Worm (Caenorhabditis elegans) whole organism, young adult: Measurements from ENCODE around the gene unc-24.
A peak's percentile ranks its signal among the peaks of the same experiment; 100 is the strongest.

ENCODE experiments used
- F33H1.4 ChIP-seq: fragments of 200-800 bp; sonication (Bioruptor generic); IDR thresholded peaks from 2 replicates; pipeline ENCODE4 v1.3.6; 2022; ENCODE audit warnings: missing genetic modification reagents, missing genetic modification characterization, missing compliant biosample characterization
- F37B4.10 ChIP-seq: fragments of 200-800 bp; sonication (Bioruptor generic); IDR thresholded peaks from 2 replicates; pipeline ENCODE4 v1.3.6; 2022; ENCODE audit warnings: missing genetic modification characterization, missing compliant biosample characterization
- F39B2.1 ChIP-seq: fragments of 200-800 bp; sonication (Bioruptor generic); IDR thresholded peaks from 2 replicates; pipeline ENCODE4 v1.3.6; 2022; ENCODE audit warnings: missing genetic modification reagents, missing genetic modification characterization, missing compliant biosample characterization
- F49E8.2 ChIP-seq: sonication (generic microtip); optimal IDR thresholded peaks from 3 replicates; lab custom pipeline; 2017; ENCODE audit warnings: missing genetic modification characterization, mild to moderate bottlenecking, missing compliant biosample characterization, antibody characterized with exemption, moderate library complexity; ENCODE audit not compliant: insufficient read depth
- T07F8.4 ChIP-seq: sonication (generic microtip); optimal IDR thresholded peaks from 2 replicates; lab custom pipeline; 2016; ENCODE audit warnings: mild to moderate bottlenecking, missing genetic modification characterization, moderate library complexity, missing compliant biosample characterization
- Y56A3A.18 ChIP-seq: fragments of 200-800 bp; sonication (Bioruptor generic); IDR thresholded peaks from 2 replicates; pipeline ENCODE4 v1.3.6; 2022; ENCODE audit warnings: missing genetic modification reagents, missing genetic modification characterization, missing compliant biosample characterization
- ZK185.1 ChIP-seq: sonication (generic microtip); optimal IDR thresholded peaks from 2 replicates; lab custom pipeline; 2016; ENCODE audit warnings: mild to moderate bottlenecking, missing genetic modification characterization, missing compliant biosample characterization; ENCODE audit not compliant: poor library complexity, severe bottlenecking
- ama-1 ChIP-seq, 3 experiments: fragments of 150-350 bp in 1 of 3; sonication (generic microtip) in 2 of 3; optimal IDR thresholded peaks; 2 replicates each; lab custom pipeline; 2014 to 2018; ENCODE audit warnings: missing biosample characterization in 2 of 3, missing genetic modification characterization in 2 of 3, missing genetic modification reagents in 2 of 3
- aptf-3 ChIP-seq: fragments of 200-800 bp; sonication (Bioruptor generic); IDR thresholded peaks from 2 replicates; pipeline ENCODE4 v1.3.6; 2022; ENCODE audit warnings: missing genetic modification characterization, missing compliant biosample characterization
- atf-7 ChIP-seq: sonication (generic microtip); optimal IDR thresholded peaks from 2 replicates; lab custom pipeline; 2017; ENCODE audit warnings: mild to moderate bottlenecking, missing genetic modification characterization, missing compliant biosample characterization
- attf-3 ChIP-seq: fragments of 200-800 bp; sonication (Bioruptor generic); conservative IDR thresholded peaks from 2 replicates; pipeline ENCODE4 v1.3.6; 2022; ENCODE audit warnings: missing genetic modification reagents, missing genetic modification characterization, missing compliant biosample characterization
- attf-6 ChIP-seq: fragments of 200-800 bp; sonication (Bioruptor generic); IDR thresholded peaks from 2 replicates; pipeline ENCODE4 v1.3.6; 2022; ENCODE audit warnings: missing genetic modification reagents, missing genetic modification characterization, missing compliant biosample characterization
- bed-1 ChIP-seq: fragments of 200-800 bp; sonication (Bioruptor generic); IDR thresholded peaks from 2 replicates; pipeline ENCODE4 v1.3.6; 2022; ENCODE audit warnings: missing genetic modification reagents, missing genetic modification characterization, missing compliant biosample characterization
- ceh-58 ChIP-seq: fragments of 200-800 bp; sonication (Bioruptor generic); IDR thresholded peaks from 2 replicates; pipeline ENCODE4 v1.3.6; 2022; ENCODE audit warnings: missing genetic modification characterization, missing compliant biosample characterization
- die-1 ChIP-seq: sonication (generic microtip); optimal IDR thresholded peaks from 2 replicates; lab custom pipeline; 2016; ENCODE audit warnings: missing genotype, mild to moderate bottlenecking, missing genetic modification characterization, missing compliant biosample characterization
- dpl-1 ChIP-seq: fragments of 150-350 bp; optimal IDR thresholded peaks from 2 replicates; lab custom pipeline; 2014; ENCODE audit warnings: missing biosample characterization, missing genetic modification reagents, missing genetic modification characterization
- efl-1 ChIP-seq: fragments of 150-350 bp; optimal IDR thresholded peaks from 2 replicates; lab custom pipeline; 2014; ENCODE audit warnings: missing biosample characterization, missing genetic modification reagents, missing genetic modification characterization
- egl-18 ChIP-seq: fragments of 200-800 bp; sonication (Bioruptor generic); IDR thresholded peaks from 2 replicates; pipeline ENCODE4 v1.3.6; 2022; ENCODE audit warnings: missing genetic modification reagents, missing genetic modification characterization, missing compliant biosample characterization
- hlh-12 ChIP-seq: sonication (generic microtip); optimal IDR thresholded peaks from 2 replicates; lab custom pipeline; 2016; ENCODE audit warnings: missing genetic modification characterization, missing compliant biosample characterization
- hmg-20 ChIP-seq: fragments of 200-800 bp; sonication (Bioruptor generic); IDR thresholded peaks from 2 replicates; pipeline ENCODE4 v1.3.6; 2022; ENCODE audit warnings: missing genetic modification reagents, missing genetic modification characterization, missing compliant biosample characterization
- hsf-1 ChIP-seq: fragments of 200-800 bp; sonication (Bioruptor generic); IDR thresholded peaks from 2 replicates; pipeline ENCODE4 v1.3.6; 2022; ENCODE audit warnings: missing genetic modification reagents, missing genetic modification characterization, missing compliant biosample characterization
- lin-35 ChIP-seq, 3 experiments: fragments of 150-350 bp in 2 of 3; sonication (generic microtip) in 1 of 3; optimal IDR thresholded peaks; 2 replicates each; lab custom pipeline; 2014 to 2018; ENCODE audit warnings: missing biosample characterization in 3 of 3, missing genetic modification characterization in 3 of 3, missing genetic modification reagents in 3 of 3
- lin-40 ChIP-seq: sonication (generic microtip); optimal IDR thresholded peaks from 2 replicates; lab custom pipeline; 2016; ENCODE audit warnings: missing genetic modification characterization, mild to moderate bottlenecking, missing compliant biosample characterization, missing genotype, missing genetic modification reagents
- lin-54 ChIP-seq: fragments of 200-800 bp; sonication (Bioruptor generic); optimal IDR thresholded peaks from 2 replicates; lab custom pipeline; 2018; ENCODE audit warnings: mild to moderate bottlenecking, missing genetic modification characterization, missing compliant biosample characterization
- lir-1 ChIP-seq: fragments of 200-800 bp; sonication (Bioruptor generic); conservative IDR thresholded peaks from 2 replicates; pipeline ENCODE4 v1.3.6; 2022; ENCODE audit warnings: missing genetic modification reagents, missing genetic modification characterization, missing compliant biosample characterization
- lsy-27 ChIP-seq: sonication (generic microtip); optimal IDR thresholded peaks from 2 replicates; lab custom pipeline; 2017; ENCODE audit warnings: missing genetic modification characterization, mild to moderate bottlenecking, missing compliant biosample characterization, antibody characterized with exemption, missing genotype, borderline replicate concordance; ENCODE audit not compliant: insufficient read depth
- madf-10 ChIP-seq: sonication (generic microtip); optimal IDR thresholded peaks from 2 replicates; lab custom pipeline; 2016; ENCODE audit warnings: mild to moderate bottlenecking, missing genetic modification characterization, missing compliant biosample characterization
- madf-3 ChIP-seq: fragments of 200-800 bp; sonication (Bioruptor generic); IDR thresholded peaks from 2 replicates; pipeline ENCODE4 v1.3.6; 2022; ENCODE audit warnings: missing genetic modification reagents, missing genetic modification characterization, missing compliant biosample characterization
- madf-6 ChIP-seq: fragments of 200-800 bp; sonication (Bioruptor generic); IDR thresholded peaks from 2 replicates; pipeline ENCODE4 v1.3.6; 2022; ENCODE audit warnings: missing genetic modification reagents, missing genetic modification characterization, missing compliant biosample characterization
- madf-8 ChIP-seq: fragments of 200-800 bp; sonication (Bioruptor generic); conservative IDR thresholded peaks from 2 replicates; pipeline ENCODE4 v1.3.6; 2022; ENCODE audit warnings: missing genetic modification reagents, missing genetic modification characterization, missing compliant biosample characterization
- nfya-2 ChIP-seq: fragments of 200-800 bp; sonication (Bioruptor generic); IDR thresholded peaks from 2 replicates; pipeline ENCODE4 v1.3.6; 2022; ENCODE audit warnings: missing genetic modification reagents, missing genetic modification characterization, missing compliant biosample characterization
- nhr-90 ChIP-seq: sonication (generic microtip); optimal IDR thresholded peaks from 2 replicates; lab custom pipeline; 2016; ENCODE audit warnings: missing genotype, mild to moderate bottlenecking, missing genetic modification characterization, missing compliant biosample characterization
- pha-4 ChIP-seq: fragments of 150-350 bp; sonication (generic microtip); optimal IDR thresholded peaks from 2 replicates; lab custom pipeline; 2014; ENCODE audit warnings: missing biosample characterization, missing genetic modification reagents, missing genetic modification characterization
- rcor-1 ChIP-seq: fragments of 200-800 bp; sonication (Bioruptor generic); IDR thresholded peaks from 2 replicates; pipeline ENCODE4 v1.3.6; 2022; ENCODE audit warnings: missing genetic modification reagents, missing genetic modification characterization, missing compliant biosample characterization
- rec-8 ChIP-seq, 2 experiments: sonication (generic microtip); optimal IDR thresholded peaks; 2 replicates each; lab custom pipeline; 2016; ENCODE audit warnings: mild to moderate bottlenecking in 2 of 2, missing genetic modification characterization in 2 of 2, missing genetic modification reagents in 2 of 2, missing genotype in 2 of 2, missing biosample characterization in 1 of 2, missing compliant biosample characterization in 1 of 2, moderate library complexity in 1 of 2
- repo-1 ChIP-seq: sonication (generic microtip); optimal IDR thresholded peaks from 2 replicates; lab custom pipeline; 2017; ENCODE audit warnings: mild to moderate bottlenecking, missing genetic modification characterization, missing compliant biosample characterization
- rpc-1 ChIP-seq, 2 experiments: fragments of 150-350 bp in 1 of 2; sonication (generic microtip) in 1 of 2; optimal IDR thresholded peaks; 2 replicates each; lab custom pipeline; 2014 to 2018; ENCODE audit warnings: missing biosample characterization in 1 of 2, missing genetic modification characterization in 1 of 2, missing genetic modification reagents in 1 of 2, missing genotype in 1 of 2
- sdz-38 ChIP-seq: sonication (generic microtip); optimal IDR thresholded peaks from 2 replicates; lab custom pipeline; 2016; ENCODE audit warnings: missing genotype, missing genetic modification characterization, missing compliant biosample characterization
- snpc-3.4 ChIP-seq: sonication (generic microtip); optimal IDR thresholded peaks from 2 replicates; lab custom pipeline; 2017; ENCODE audit warnings: missing genetic modification characterization, mild to moderate bottlenecking, missing compliant biosample characterization, antibody characterized with exemption, moderate library complexity, missing genotype, missing genetic modification reagents
- somi-1 ChIP-seq: fragments of 200-800 bp; sonication (Bioruptor generic); optimal IDR thresholded peaks from 2 replicates; lab custom pipeline; 2018; ENCODE audit warnings: mild to moderate bottlenecking, missing genetic modification characterization, missing compliant biosample characterization
- tlf-1 ChIP-seq: fragments of 200-800 bp; sonication (Bioruptor generic); optimal IDR thresholded peaks from 2 replicates; lab custom pipeline; 2018; ENCODE audit warnings: mild to moderate bottlenecking, missing genetic modification characterization, missing compliant biosample characterization
- unc-130 ChIP-seq: sonication (generic microtip); optimal IDR thresholded peaks from 2 replicates; lab custom pipeline; 2016; ENCODE audit warnings: missing genetic modification reagents, missing genetic modification characterization, missing compliant biosample characterization
- zim-3 ChIP-seq: sonication (generic microtip); optimal IDR thresholded peaks from 2 replicates; lab custom pipeline; 2017; ENCODE audit warnings: mild to moderate bottlenecking, missing genetic modification characterization, moderate library complexity, missing compliant biosample characterization
- ztf-18 ChIP-seq: sonication (generic microtip); optimal IDR thresholded peaks from 2 replicates; lab custom pipeline; 2016; ENCODE audit warnings: missing genotype, mild to moderate bottlenecking, missing genetic modification characterization, missing compliant biosample characterization
- ztf-22 ChIP-seq: fragments of 200-800 bp; sonication (Bioruptor generic); optimal IDR thresholded peaks from 2 replicates; lab custom pipeline; 2018; ENCODE audit warnings: mild to moderate bottlenecking, missing genetic modification characterization, moderate library complexity, missing compliant biosample characterization
- ztf-28 ChIP-seq: fragments of 200-800 bp; sonication (Bioruptor generic); IDR thresholded peaks from 2 replicates; pipeline ENCODE4 v1.3.6; 2022; ENCODE audit warnings: missing genetic modification reagents, missing genetic modification characterization, missing compliant biosample characterization
- ztf-6 ChIP-seq: fragments of 200-800 bp; sonication (Bioruptor generic); IDR thresholded peaks from 2 replicates; pipeline ENCODE4 v1.3.6; 2022; ENCODE audit warnings: missing genetic modification reagents, missing genetic modification characterization, missing compliant biosample characterization

unc-24 gene

ce11 chrIV:7983728-7984346, 4.2 kb downstream of the unc-24 start (continued):
- TF ChIP-seq hlh-12 (tag; lab: Kevin White, UChicago) (no peak), lin-40 (tag; lab: Kevin White, UChicago) (no peak), lin-54 (peak; percentile 24), attf-3 (GFP tag; lab: Robert Waterston, UW) (no peak), madf-8 (GFP tag; lab: Robert Waterston, UW) (no peak), rec-8 (tag; optimal IDR thresholded peaks at IDR 0.05; lab: Kevin White, UChicago) (no peak), aptf-3 (GFP tag; lab: Robert Waterston, UW) (no peak), ztf-6 (GFP tag; lab: Robert Waterston, UW) (no peak), ztf-18 (tag; lab: Kevin White, UChicago) (no peak), tlf-1 (GFP tag; lab: Kevin White, UChicago) (peak; percentile 49), rpc-1 (optimal IDR thresholded peaks at IDR 0.05; lab: Kevin White, UChicago) (no peak), rpc-1 (tag; optimal IDR thresholded peaks at IDR 0.05; lab: Kevin White, UChicago) (no peak), unc-130 (GFP tag; lab: Kevin White, UChicago) (no peak), F49E8.2 (tag; lab: Kevin White, UChicago) (no peak), ceh-58 (no peak), lir-1 (GFP tag; lab: Robert Waterston, UW) (no peak), atf-7 (tag; lab: Kevin White, UChicago) (peak; percentile 7), somi-1 (no peak), hsf-1 (GFP tag; lab: Robert Waterston, UW) (peak; percentile 9), zim-3 (tag; lab: Kevin White, UChicago) (no peak), snpc-3.4 (no peak), madf-3 (GFP tag; lab: Robert Waterston, UW) (peak; percentile 78; the same call in 1 of the 2 replicates), lsy-27 (no peak), rcor-1 (GFP tag; lab: Robert Waterston, UW) (no peak), lin-35 (GFP tag; optimal IDR thresholded peaks at IDR 0.05; lab: Kevin White, UChicago) (peak in 1 of 3 experiments; percentile 9), egl-18 (no peak), Y56A3A.18 (GFP tag; lab: Robert Waterston, UW) (no peak), dpl-1 (GFP tag; lab: Kevin White, UChicago) (no peak), F37B4.10 (GFP tag; lab: Robert Waterston, UW) (no peak), pha-4 (tag; lab: Kevin White, UChicago) (no peak), T07F8.4 (tag; lab: Kevin White, UChicago) (no peak), madf-6 (GFP tag; lab: Robert Waterston, UW) (peak; percentile 55), ama-1 (optimal IDR thresholded peaks at IDR 0.05; lab: Kevin White, UChicago) (no peak), ama-1 (GFP tag; optimal IDR thresholded peaks at IDR 0.05; lab: Kevin White, UChicago) (no peak), nfya-2 (0 out of 2 replicates have a peak, but pooled peaks have one; percentile 6), attf-6 (GFP tag; lab: Robert Waterston, UW) (peak; percentile 60; the same call in 1 of the 2 replicates), ztf-22 (no peak), F39B2.1 (GFP tag; lab: Robert Waterston, UW) (peak; percentile 29; the same call in 1 of the 2 replicates), sdz-38 (no peak), F33H1.4 (GFP tag; lab: Robert Waterston, UW) (0 out of 2 replicates have a peak, but pooled peaks have one; percentile 7), repo-1 (tag; lab: Kevin White, UChicago) (peak; percentile 73), bed-1 (GFP tag; lab: Robert Waterston, UW) (no peak), ztf-28 (GFP tag; lab: Robert Waterston, UW) (no peak), ZK185.1 (tag; lab: Kevin White, UChicago) (no peak), madf-10 (tag; lab: Kevin White, UChicago) (no peak), efl-1 (no peak), hmg-20 (GFP tag; lab: Robert Waterston, UW) (no peak), die-1 (tag; lab: Kevin White, UChicago) (peak; percentile 17), nhr-90 (tag; lab: Kevin White, UChicago) (no peak)
